Worm (Caenorhabditis elegans) whole organism, mixed stage, embryonic: ENCODE data around the gene T10D4.1.
"Not testable (repeated sequence)": the region's sequence is repeated elsewhere in the genome, so short reads cannot be mapped to it uniquely, and the experiment has no call there.

Source experiments
- ceh-83 ChIP-seq: fragments of 200-800 bp; sonication (Bioruptor generic); optimal IDR thresholded peaks from 2 replicates; lab custom pipeline; 2018; ENCODE audit warnings: mild to moderate bottlenecking, missing genetic modification characterization, missing compliant biosample characterization
- ces-1 ChIP-seq: fragments of 150-350 bp; optimal IDR thresholded peaks from 2 replicates; lab custom pipeline; 2014; ENCODE audit warnings: missing biosample characterization, missing genetic modification reagents, missing genetic modification characterization
- elt-3 ChIP-seq: fragments of 150-350 bp; optimal IDR thresholded peaks from 2 replicates; lab custom pipeline; 2014; ENCODE audit warnings: missing biosample characterization, missing genetic modification characterization
- flh-1 ChIP-seq: fragments of 200-800 bp; sonication (Bioruptor generic); optimal IDR thresholded peaks from 2 replicates; lab custom pipeline; 2018; ENCODE audit warnings: mild to moderate bottlenecking, missing genetic modification characterization, moderate library complexity, missing compliant biosample characterization
- hlh-1 ChIP-seq: fragments of 150-350 bp; optimal IDR thresholded peaks from 2 replicates; lab custom pipeline; 2014; ENCODE audit warnings: missing biosample characterization, missing genetic modification reagents, missing genetic modification characterization
- lin-13 ChIP-seq: fragments of 150-350 bp; optimal IDR thresholded peaks from 2 replicates; lab custom pipeline; 2014; ENCODE audit warnings: missing biosample characterization, missing genetic modification characterization
- mep-1 ChIP-seq: fragments of 150-350 bp; optimal IDR thresholded peaks from 2 replicates; lab custom pipeline; 2017; ENCODE audit warnings: missing biosample characterization, missing genetic modification reagents, missing genetic modification characterization, inconsistent platforms
- nhr-237 ChIP-seq: fragments of 150-350 bp; optimal IDR thresholded peaks from 2 replicates; lab custom pipeline; 2014; ENCODE audit warnings: missing biosample characterization, missing genetic modification characterization
- nhr-28 ChIP-seq: fragments of 150-350 bp; optimal IDR thresholded peaks from 2 replicates; lab custom pipeline; 2014; ENCODE audit warnings: missing biosample characterization, missing genetic modification characterization
- unc-62 ChIP-seq: fragments of 150-350 bp; optimal IDR thresholded peaks from 2 replicates; lab custom pipeline; 2014; ENCODE audit warnings: missing biosample characterization, missing genetic modification reagents, missing genetic modification characterization

- TF ChIP-seq ces-1; flh-1 (GFP tag; lab: Kevin White, UChicago); unc-62; elt-3; ceh-83; hlh-1 (tag; lab: Kevin White, UChicago); nhr-28; mep-1 (tag; lab: Kevin White, UChicago); lin-13 (tag; lab: Kevin White, UChicago); nhr-237 (tag; lab: Kevin White, UChicago): not testable (repeated sequence)
Observed at ce11 chrII:3126741-3127140, 23.2 kb upstream of the T10D4.1 start, which contains the start of gene ins-31.
